Worm (Caenorhabditis elegans): ENCODE data around the gene E02C12.19.
A peak's percentile ranks its signal among the peaks of the same experiment; 100 is the strongest.

The E02C12.19 gene

ce11 chrV:9376417-9376816 lies at the start of gene E02C12.19:
E02C12.19 (minus strand) TSS chrV:9376517.
- TF ChIP-seq efl-1 (optimal IDR thresholded peaks at IDR 0.05) (no peak), efl-1 (GFP tag; optimal IDR thresholded peaks at IDR 0.05 in 1 of 2) (peak in 1 of 2 experiments; percentile 2), unc-30 (tag; optimal IDR thresholded peaks at IDR 0.05) (no peak), nhr-90 (tag; optimal IDR thresholded peaks at IDR 0.05; ENCODE audit: poor library complexity) (no peak), nhr-85 (tag) (peak; percentile 41)

- TF ChIP-seq zip-4 (GFP tag; optimal IDR thresholded peaks at IDR 0.05), result no peak
- TF ChIP-seq hpl-2 (GFP tag; optimal IDR thresholded peaks at IDR 0.05), result no peak
- no peak for TF ChIP-seq pag-3 (tag; optimal IDR thresholded peaks at IDR 0.05; ENCODE audit: borderline replicate concordance, insufficient read depth)
- TF ChIP-seq ztf-4 (tag; optimal IDR thresholded peaks at IDR 0.05), result no peak
- no peak for TF ChIP-seq Y116A8C.19 (tag; optimal IDR thresholded peaks at IDR 0.05; ENCODE audit: borderline replicate concordance)
- peak; percentile 48 to 52 for TF ChIP-seq lin-35 (GFP tag; optimal IDR thresholded peaks at IDR 0.05)
- no peak for TF ChIP-seq C16A3.4 (tag; optimal IDR thresholded peaks at IDR 0.05)
- TF ChIP-seq unc-130 (tag; optimal IDR thresholded peaks at IDR 0.05), result no peak
- no peak for TF ChIP-seq ceh-63 (GFP tag; optimal IDR thresholded peaks at IDR 0.05)
- no peak for TF ChIP-seq hlh-4 (tag; optimal IDR thresholded peaks at IDR 0.05)
- no peak for TF ChIP-seq aha-1 (tag; optimal IDR thresholded peaks at IDR 0.05)
- peak in 1 of 3 experiments; percentile 14 for TF ChIP-seq ceh-82 (tag; optimal IDR thresholded peaks at IDR 0.05)
- TF ChIP-seq unc-62 (GFP tag; optimal IDR thresholded peaks at IDR 0.05), result no peak
- no peak for TF ChIP-seq ceh-88 (GFP tag; IDR thresholded peaks at IDR 0.05)
- TF ChIP-seq blmp-1 (tag; optimal IDR thresholded peaks at IDR 0.05), result peak; percentile 39
- no peak for TF ChIP-seq vab-15 (tag; optimal IDR thresholded peaks at IDR 0.05)
- no peak for TF ChIP-seq pqm-1 (tag; optimal IDR thresholded peaks at IDR 0.05)
- peak; percentile 54 for TF ChIP-seq fkh-10 (GFP tag; optimal IDR thresholded peaks at IDR 0.05)
- no peak for TF ChIP-seq jun-1 (tag; optimal IDR thresholded peaks at IDR 0.05)
- no peak for TF ChIP-seq nhr-76 (tag; optimal IDR thresholded peaks at IDR 0.05)
- peak; percentile 41 for TF ChIP-seq tbx-2 (tag; optimal IDR thresholded peaks at IDR 0.05)
- TF ChIP-seq irx-1 (tag; optimal IDR thresholded peaks at IDR 0.05), result peak; percentile 25
- TF ChIP-seq dpl-1 (GFP tag; optimal IDR thresholded peaks at IDR 0.05), result peak; percentile 13 to 60 (median 26)
- no peak for TF ChIP-seq grh-1 (GFP tag; IDR thresholded peaks at IDR 0.05)
- TF ChIP-seq nhr-20 (tag; optimal IDR thresholded peaks at IDR 0.05), result no peak
- TF ChIP-seq elt-2 (tag; optimal IDR thresholded peaks at IDR 0.05), result no peak
- peak; percentile 16 to 50 for TF ChIP-seq efl-1 (optimal IDR thresholded peaks at IDR 0.05)
- TF ChIP-seq efl-1 (GFP tag; optimal IDR thresholded peaks at IDR 0.05 in 1 of 2), result peak; percentile 31 to 76
- peak; percentile 47 for TF ChIP-seq snu-23 (GFP tag; optimal IDR thresholded peaks at IDR 0.05)
- TF ChIP-seq lin-15B (tag; optimal IDR thresholded peaks at IDR 0.05), result no peak
- peak; percentile 42 to 57 for TF ChIP-seq lsy-2 (tag; optimal IDR thresholded peaks at IDR 0.05)
- no peak for TF ChIP-seq zag-1 (tag; optimal IDR thresholded peaks at IDR 0.05)
- peak; percentile 73 for TF ChIP-seq lin-14 (GFP tag; optimal IDR thresholded peaks at IDR 0.05)
- TF ChIP-seq nhr-85 (tag), result no peak
- TF ChIP-seq hlh-17 (GFP tag; optimal IDR thresholded peaks at IDR 0.05; ENCODE audit: borderline replicate concordance), result no peak
- TF ChIP-seq nhr-71 (tag; optimal IDR thresholded peaks at IDR 0.05), result peak; percentile 50
- TF ChIP-seq nhr-12 (tag; optimal IDR thresholded peaks at IDR 0.05), result no peak
- TF ChIP-seq tlp-1 (tag; optimal IDR thresholded peaks at IDR 0.05), result no peak
- TF ChIP-seq lir-3 (tag; optimal IDR thresholded peaks at IDR 0.05; ENCODE audit: poor library complexity), result no peak
- TF ChIP-seq ceh-90 (tag; optimal IDR thresholded peaks at IDR 0.05), result no peak
- TF ChIP-seq isw-1 (GFP tag; IDR thresholded peaks at IDR 0.05), result no peak
- TF ChIP-seq swsn-7 (tag; optimal IDR thresholded peaks at IDR 0.05), result peak; percentile 45
- TF ChIP-seq ces-1 (GFP tag; optimal IDR thresholded peaks at IDR 0.05), result no peak
- no peak for TF ChIP-seq C34B4.2 (tag; optimal IDR thresholded peaks at IDR 0.05)
- TF ChIP-seq ama-1 (optimal IDR thresholded peaks at IDR 0.05), result no peak
- TF ChIP-seq fkh-4 (tag; optimal IDR thresholded peaks at IDR 0.05; ENCODE audit: borderline replicate concordance), result no peak
- no peak for TF ChIP-seq C04F5.9 (tag; optimal IDR thresholded peaks at IDR 0.05)
- TF ChIP-seq unc-30 (tag; optimal IDR thresholded peaks at IDR 0.05), result no peak
- TF ChIP-seq lin-39 (tag; optimal IDR thresholded peaks at IDR 0.05), result no peak
- peak; percentile 76 for TF ChIP-seq mep-1 (tag; optimal IDR thresholded peaks at IDR 0.05)
Observed at ce11 chrV:9425593-9425992, 49.3 kb upstream of the E02C12.19 start, which contains the start of gene F36D4.5. F36D4.5 (minus strand) TSS chrV:9425817.

All from whole organism, L1 larva.